Comparison of ENCODE assay signal across 4 fruit fly cellular contexts in the genomic region with DNA sequence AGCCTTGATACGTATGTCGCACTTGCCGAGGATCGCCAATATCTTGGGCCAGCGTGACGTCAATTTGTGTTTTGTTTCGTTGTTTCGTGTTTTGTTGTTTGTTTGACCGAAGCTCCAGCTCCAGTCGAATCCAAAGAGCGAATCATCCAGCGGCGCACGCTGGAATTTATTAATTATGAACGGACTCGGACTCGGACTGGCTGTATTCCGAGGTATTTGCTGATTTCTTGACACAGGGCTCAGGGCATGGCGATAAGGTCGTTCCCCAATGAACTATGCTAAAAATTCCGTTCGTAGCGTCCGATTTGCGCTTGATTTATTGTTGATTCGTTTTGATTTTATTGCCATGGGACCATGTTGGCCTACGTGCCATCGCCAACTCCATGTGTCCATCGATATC.
TF ChIP-seq lines count a peak whose summit lies in the region.

No protein-coding gene starts in this region.

- TF ChIP-seq CTCF in whole organism, embryonic (GFP tag; optimal IDR thresholded peaks at IDR 0.05; lab: Kevin White, UChicago): no peak

TF ChIP-seq in whole organism, embryonic, 481 proteins besides CTCF, POLR2A, EP300 and RAD21 (continues in another document):
- TF ChIP-seq pzg (GFP tag; optimal IDR thresholded peaks at IDR 0.05; lab: Kevin White, UChicago): no peak
- no peak for TF ChIP-seq CG9817 (tag; optimal IDR thresholded peaks at IDR 0.05; lab: Kevin White, UChicago)
- TF ChIP-seq CG6254 (GFP tag; optimal IDR thresholded peaks at IDR 0.05; lab: Kevin White, UChicago): no peak
- no peak for TF ChIP-seq CG14014 (GFP tag; IDR thresholded peaks at IDR 0.05; lab: Robert Waterston, UW)
- no peak for TF ChIP-seq CG12236 (GFP tag; optimal IDR thresholded peaks at IDR 0.05; lab: Kevin White, UChicago)
- no peak for TF ChIP-seq CG17328 (GFP tag; IDR thresholded peaks at IDR 0.05; lab: Robert Waterston, UW)
- peak; percentile 64 for TF ChIP-seq CG13894 (tag; optimal IDR thresholded peaks at IDR 0.05; lab: Kevin White, UChicago)
- TF ChIP-seq chinmo (GFP tag; IDR thresholded peaks at IDR 0.05; lab: Robert Waterston, UW; ENCODE audit: partially characterized antibody): 0 out of 4 replicates have a peak, but pooled peaks have one; percentile 48
- TF ChIP-seq CG6654 (GFP tag; optimal IDR thresholded peaks at IDR 0.05; lab: Kevin White, UChicago): no peak
- no peak for TF ChIP-seq sisA (GFP tag; IDR thresholded peaks at IDR 0.05; lab: Robert Waterston, UW)
- TF ChIP-seq Stat92E (GFP tag; optimal IDR thresholded peaks at IDR 0.05; lab: Kevin White, UChicago): no peak
- no peak for TF ChIP-seq CoRest (tag; optimal IDR thresholded peaks at IDR 0.05; lab: Kevin White, UChicago)
- TF ChIP-seq Doc3 (GFP tag; IDR thresholded peaks at IDR 0.05; lab: Robert Waterston, UW; ENCODE audit: partially characterized antibody): no peak
- no peak for TF ChIP-seq ara (GFP tag; IDR thresholded peaks at IDR 0.05; lab: Robert Waterston, UW)
- no peak for TF ChIP-seq CG12659 (GFP tag; optimal IDR thresholded peaks at IDR 0.05; lab: Kevin White, UChicago)
- TF ChIP-seq CG18764 (GFP tag; optimal IDR thresholded peaks at IDR 0.05; lab: Kevin White, UChicago): no peak
- no peak for TF ChIP-seq Six4 (GFP tag; optimal IDR thresholded peaks at IDR 0.05; lab: Kevin White, UChicago)
- TF ChIP-seq CG7928 (GFP tag; optimal IDR thresholded peaks at IDR 0.05; lab: Kevin White, UChicago): no peak
- no peak for TF ChIP-seq psq (GFP tag; optimal IDR thresholded peaks at IDR 0.05; lab: Kevin White, UChicago)
- TF ChIP-seq Dip3 (GFP tag; optimal IDR thresholded peaks at IDR 0.05; lab: Kevin White, UChicago): no peak
- TF ChIP-seq CG17361 (GFP tag; IDR thresholded peaks at IDR 0.05; lab: Robert Waterston, UW): no peak
- TF ChIP-seq CG14965 (GFP tag; optimal IDR thresholded peaks at IDR 0.05; lab: Kevin White, UChicago; ENCODE audit: borderline replicate concordance): no peak

TF ChIP-seq in whole organism, prepupa, 60 proteins besides CTCF, POLR2A, EP300 and RAD21:
- no peak for TF ChIP-seq CG8319 (GFP tag; optimal IDR thresholded peaks at IDR 0.05; lab: Kevin White, UChicago)
- TF ChIP-seq eg (GFP tag; IDR thresholded peaks at IDR 0.05; lab: Robert Waterston, UW): 0 out of 3 replicates have a peak, but pooled peaks have one; percentile 9
- TF ChIP-seq achi (GFP tag; optimal IDR thresholded peaks at IDR 0.05; lab: Kevin White, UChicago): no peak

TF ChIP-seq in whole organism, pupa, 21 proteins besides CTCF, POLR2A, EP300 and RAD21:
- TF ChIP-seq Pif1A (GFP tag; optimal IDR thresholded peaks at IDR 0.05; lab: Kevin White, UChicago): no peak
- TF ChIP-seq EcR (GFP tag; optimal IDR thresholded peaks at IDR 0.05; lab: Kevin White, UChicago): peak; percentile 28
- TF ChIP-seq rn (GFP tag; IDR thresholded peaks at IDR 0.05; lab: Robert Waterston, UW): no peak
- no peak for TF ChIP-seq D1 (tag; optimal IDR thresholded peaks at IDR 0.05; lab: Kevin White, UChicago)
- no peak for TF ChIP-seq Snoo (tag; optimal IDR thresholded peaks at IDR 0.05; lab: Kevin White, UChicago)
- no peak for TF ChIP-seq CG10348 (GFP tag; IDR thresholded peaks at IDR 0.05; lab: Robert Waterston, UW)

TF ChIP-seq in whole organism, wandering third instar larva, 38 proteins besides CTCF, POLR2A, EP300 and RAD21:
- no peak for TF ChIP-seq brk (GFP tag; optimal IDR thresholded peaks at IDR 0.05; lab: Kevin White, UChicago)
- peak in 1 of 2 experiments; percentile 15 for TF ChIP-seq dl (GFP tag; optimal IDR thresholded peaks at IDR 0.05; lab: Kevin White, UChicago; ENCODE audit: insufficient read depth in 1 of 2, partially characterized antibody in 2 of 2)
- TF ChIP-seq h (GFP tag; optimal IDR thresholded peaks at IDR 0.05; lab: Kevin White, UChicago): peak; percentile 37
